Worm (Caenorhabditis elegans) whole organism, L3 larva: ENCODE data around the gene nhr-181.

Experiments used
- nhr-11 ChIP-seq: fragments of 150-350 bp; optimal IDR thresholded peaks from 2 replicates; lab custom pipeline; 2014; ENCODE audit warnings: missing biosample characterization, missing genetic modification characterization
- nhr-23 ChIP-seq: fragments of 150-350 bp; optimal IDR thresholded peaks from 2 replicates; lab custom pipeline; 2014; ENCODE audit warnings: missing biosample characterization, missing genetic modification reagents, missing genetic modification characterization
- nhr-25 ChIP-seq: sonication (generic microtip); optimal IDR thresholded peaks from 2 replicates; lab custom pipeline; 2017; ENCODE audit warnings: missing biosample characterization, missing genetic modification characterization
- unc-62 ChIP-seq: fragments of 150-350 bp; sonication (generic microtip); optimal IDR thresholded peaks from 4 replicates; lab custom pipeline; 2014; ENCODE audit warnings: missing biosample characterization, missing genetic modification reagents, missing genetic modification characterization

ce11 chrV:4114627-4115026 lies 19.8 kb downstream of the nhr-181 start, which contains the start of gene srw-133:
- TF ChIP-seq nhr-23 (tag; lab: Kevin White, UChicago) (no peak), unc-62 (GFP tag; lab: Kevin White, UChicago) (no peak), nhr-25 (tag; lab: Kevin White, UChicago) (no peak), nhr-11 (no peak)
